Worm (Caenorhabditis elegans): ENCODE results near the gene rap-3.

The rap-3 gene

ce11 chrIV:11179123-11179740 lies 2.2 kb downstream of the rap-3 start, which contains the start of gene cpt-2 (continued):
- TF ChIP-seq ceh-88 (GFP tag; IDR thresholded peaks at IDR 0.05): peak; percentile 78
- TF ChIP-seq skn-1 (tag; optimal IDR thresholded peaks at IDR 0.05): peak; percentile 76
- TF ChIP-seq jun-1 (tag; optimal IDR thresholded peaks at IDR 0.05): peak; percentile 85
- peak; percentile 93 for TF ChIP-seq rnt-1 (tag; optimal IDR thresholded peaks at IDR 0.05)
- TF ChIP-seq nhr-20 (tag; optimal IDR thresholded peaks at IDR 0.05): peak; percentile 92
- peak; percentile 75 for TF ChIP-seq sox-4 (tag; optimal IDR thresholded peaks at IDR 0.05)
- TF ChIP-seq zag-1 (tag; optimal IDR thresholded peaks at IDR 0.05): peak; percentile 80
- TF ChIP-seq nhr-11 (tag; optimal IDR thresholded peaks at IDR 0.05): peak; percentile 83
- TF ChIP-seq nhr-19 (GFP tag; conservative IDR thresholded peaks at IDR 0.05): peak; percentile 95
- peak; percentile 86 for TF ChIP-seq lin-39 (tag; optimal IDR thresholded peaks at IDR 0.05)
- TF ChIP-seq lin-14 (GFP tag; optimal IDR thresholded peaks at IDR 0.05): peak; percentile 85
- TF ChIP-seq fos-1 (tag; optimal IDR thresholded peaks at IDR 0.05): peak; percentile 77
- TF ChIP-seq lir-3 (tag; optimal IDR thresholded peaks at IDR 0.05; ENCODE audit: poor library complexity): peak; percentile 81
- TF ChIP-seq elt-2 (tag; optimal IDR thresholded peaks at IDR 0.05): peak; percentile 88
- peak; percentile 93 for TF ChIP-seq nhr-90 (tag; optimal IDR thresholded peaks at IDR 0.05; ENCODE audit: poor library complexity)
- peak; percentile 91 for TF ChIP-seq mep-1 (tag; optimal IDR thresholded peaks at IDR 0.05)
- peak; percentile 58 for TF ChIP-seq C04F5.9 (tag; optimal IDR thresholded peaks at IDR 0.05)
- TF ChIP-seq hpl-2 (GFP tag; optimal IDR thresholded peaks at IDR 0.05): peak; percentile 66
- TF ChIP-seq swsn-7 (tag; optimal IDR thresholded peaks at IDR 0.05): peak; percentile 91
- peak; percentile 81 for TF ChIP-seq lin-15B (tag; optimal IDR thresholded peaks at IDR 0.05)
- peak; percentile 93 for TF ChIP-seq snu-23 (GFP tag; optimal IDR thresholded peaks at IDR 0.05)
- TF ChIP-seq nhr-77 (tag; optimal IDR thresholded peaks at IDR 0.05): peak; percentile 66
- TF ChIP-seq fkh-10 (GFP tag; optimal IDR thresholded peaks at IDR 0.05): peak; percentile 75
- TF ChIP-seq mef-2 (tag; optimal IDR thresholded peaks at IDR 0.05): peak; percentile 20
- TF ChIP-seq isw-1 (GFP tag; IDR thresholded peaks at IDR 0.05): peak; percentile 92
- peak; percentile 77 for TF ChIP-seq egl-13 (tag; optimal IDR thresholded peaks at IDR 0.05)
- peak; percentile 91 for TF ChIP-seq tbx-2 (tag; optimal IDR thresholded peaks at IDR 0.05)
- peak; percentile 96 for TF ChIP-seq nhr-47 (tag; optimal IDR thresholded peaks at IDR 0.05)
- peak; percentile 16 for TF ChIP-seq aha-1 (tag; optimal IDR thresholded peaks at IDR 0.05)
- peak; percentile 90 to 93 for TF ChIP-seq lsy-2 (tag; optimal IDR thresholded peaks at IDR 0.05)
- peak; percentile 89 for TF ChIP-seq mab-9 (GFP tag; IDR thresholded peaks at IDR 0.05)
- TF ChIP-seq sup-37 (GFP tag; optimal IDR thresholded peaks at IDR 0.05): peak; percentile 46

DNA sequence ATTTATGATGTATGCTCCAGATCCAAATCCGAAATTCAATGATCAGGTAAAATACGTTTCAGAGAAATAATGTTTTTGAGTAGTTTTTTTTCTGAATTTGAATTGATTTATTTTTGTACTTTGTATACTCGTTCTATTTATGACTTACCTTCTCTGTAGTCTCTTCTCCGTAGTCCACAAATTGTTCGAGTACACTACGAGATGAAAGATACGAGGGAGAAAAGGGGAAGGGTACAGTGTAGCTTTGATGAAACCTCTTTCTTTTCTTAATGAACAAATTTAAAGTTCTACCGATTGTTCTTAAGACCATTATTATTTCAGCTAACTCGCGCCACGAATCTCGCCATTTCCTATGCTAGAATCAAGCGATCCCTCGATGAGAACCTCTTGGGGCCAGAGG lies 3.0 kb downstream of the rap-3 start:
- TF ChIP-seq pag-3 (tag; optimal IDR thresholded peaks at IDR 0.05; ENCODE audit: borderline replicate concordance, insufficient read depth): no peak
- no peak for TF ChIP-seq egl-13 (tag; optimal IDR thresholded peaks at IDR 0.05)
- peak; percentile 4 for TF ChIP-seq mep-1 (tag; optimal IDR thresholded peaks at IDR 0.05)

DNA sequence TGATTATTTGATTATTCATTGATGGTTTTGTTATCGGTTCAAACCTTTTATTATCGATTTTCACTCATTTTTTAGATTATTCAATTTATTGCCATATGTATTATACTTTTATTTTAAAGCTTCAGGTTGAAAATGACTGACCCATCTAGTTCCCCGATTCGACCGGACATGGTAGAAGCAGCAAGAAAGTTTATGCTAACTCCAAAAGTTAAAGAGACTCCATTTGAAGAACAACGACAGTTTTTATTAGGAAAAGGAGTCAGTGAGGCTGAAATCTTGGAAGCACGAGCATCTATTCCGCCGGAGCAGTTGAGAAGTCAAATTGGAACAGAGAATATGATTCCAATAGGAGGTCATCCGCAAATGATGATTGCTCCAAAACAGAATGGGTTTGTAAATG lies 5.9 kb downstream of the rap-3 start, which contains the start of gene prx-14:
Gene prx-14, plus strand, starts transcription at position 120 of the 400 bp plus-strand sequence.
- TF ChIP-seq efl-1 (optimal IDR thresholded peaks at IDR 0.05) (no peak), efl-1 (GFP tag; optimal IDR thresholded peaks at IDR 0.05 in 1 of 2) (peak in 1 of 2 experiments; percentile 14), nhr-19 (GFP tag; conservative IDR thresholded peaks at IDR 0.05) (no peak), lin-35 (GFP tag; optimal IDR thresholded peaks at IDR 0.05) (no peak), elt-2 (tag; optimal IDR thresholded peaks at IDR 0.05) (peak; percentile 49), tlp-1 (tag; optimal IDR thresholded peaks at IDR 0.05) (no peak)

- TF ChIP-seq nhr-11 (tag; optimal IDR thresholded peaks at IDR 0.05): no peak
- TF ChIP-seq pag-3 (tag; optimal IDR thresholded peaks at IDR 0.05; ENCODE audit: borderline replicate concordance, insufficient read depth): no peak
- no peak for TF ChIP-seq lin-15B (tag; optimal IDR thresholded peaks at IDR 0.05)
- TF ChIP-seq jun-1 (tag; optimal IDR thresholded peaks at IDR 0.05): no peak
- TF ChIP-seq ceh-88 (GFP tag; IDR thresholded peaks at IDR 0.05): no peak
- TF ChIP-seq mep-1 (tag; optimal IDR thresholded peaks at IDR 0.05): no peak
- no peak for TF ChIP-seq irx-1 (tag; optimal IDR thresholded peaks at IDR 0.05)
- no peak for TF ChIP-seq ama-1 (optimal IDR thresholded peaks at IDR 0.05)
Measured at ce11 chrIV:11183991-11184390, 6.9 kb downstream of the rap-3 start, which contains the start of gene nuaf-3. Gene nuaf-3 (plus strand): TSS chrIV:11184291.

Measured in whole organism, L1 larva.